Fruit fly (Drosophila melanogaster) whole organism, pupa: Measurements from ENCODE around the gene CG14780.

Experiments
- CG10348 ChIP-seq: fragments of 200-800 bp; sonication (Bioruptor generic); IDR thresholded peaks from 2 replicates; pipeline ENCODE4 v1.3.6; 2022; ENCODE audit warnings: missing biosample characterization, missing genetic modification characterization
- CG12605 ChIP-seq: fragments of 200-800 bp; sonication (Bioruptor generic); IDR thresholded peaks from 2 replicates; pipeline ENCODE4 v1.3.6; 2022; ENCODE audit warnings: missing biosample characterization, missing genetic modification characterization
- CG13204 ChIP-seq: fragments of 200-800 bp; sonication (Bioruptor generic); optimal IDR thresholded peaks from 2 replicates; lab custom pipeline; 2018; ENCODE audit warnings: missing biosample characterization, mild to moderate bottlenecking, missing genetic modification characterization, moderate library complexity
- CG14655 ChIP-seq: fragments of 200-800 bp; sonication (Bioruptor generic); optimal IDR thresholded peaks from 3 replicates; lab custom pipeline; 2017; ENCODE audit warnings: mild to moderate bottlenecking, missing biosample characterization, missing genetic modification reagents, missing genetic modification characterization
- CG15710 ChIP-seq: fragments of 200-800 bp; sonication (Bioruptor generic); optimal IDR thresholded peaks from 2 replicates; lab custom pipeline; 2018; ENCODE audit warnings: missing biosample characterization, mild to moderate bottlenecking, missing genetic modification characterization, moderate library complexity
- CG17806 ChIP-seq: fragments of 200-800 bp; sonication (Bioruptor generic); optimal IDR thresholded peaks from 2 replicates; lab custom pipeline; 2018; ENCODE audit warnings: missing biosample characterization, mild to moderate bottlenecking, missing genetic modification characterization, moderate library complexity
- CG32121 ChIP-seq: fragments of 200-800 bp; sonication (Bioruptor generic); IDR thresholded peaks from 2 replicates; pipeline ENCODE4 v1.3.6; 2022; ENCODE audit warnings: missing biosample characterization, missing genetic modification characterization
- CG34367 ChIP-seq: fragments of 200-800 bp; sonication (Bioruptor generic); optimal IDR thresholded peaks from 2 replicates; lab custom pipeline; 2018; ENCODE audit warnings: missing biosample characterization, mild to moderate bottlenecking, missing genetic modification characterization
- CG4496 ChIP-seq: fragments of 200-800 bp; sonication (Bioruptor generic); IDR thresholded peaks from 3 replicates; pipeline ENCODE4 v1.3.6; 2022; ENCODE audit warnings: missing biosample characterization, missing genetic modification characterization
- CG8159 ChIP-seq: fragments of 200-800 bp; sonication (Bioruptor generic); optimal IDR thresholded peaks from 3 replicates; lab custom pipeline; 2018; ENCODE audit warnings: missing biosample characterization, mild to moderate bottlenecking, missing genetic modification characterization, moderate library complexity
- CG8301 ChIP-seq: fragments of 200-800 bp; sonication (Bioruptor generic); optimal IDR thresholded peaks from 2 replicates; lab custom pipeline; 2018; ENCODE audit warnings: missing biosample characterization, mild to moderate bottlenecking, missing genetic modification characterization
- CG9948 ChIP-seq: fragments of 200-800 bp; sonication (Bioruptor generic); optimal IDR thresholded peaks from 2 replicates; lab custom pipeline; 2018; ENCODE audit warnings: missing biosample characterization, mild to moderate bottlenecking, missing genetic modification characterization, moderate library complexity
- D1 ChIP-seq: fragments of 200-800 bp; sonication (Bioruptor generic); optimal IDR thresholded peaks from 2 replicates; lab custom pipeline; 2018; ENCODE audit warnings: missing biosample characterization, mild to moderate bottlenecking, missing genetic modification characterization, moderate library complexity
- EcR ChIP-seq: fragments of 200-800 bp; sonication (Bioruptor generic); optimal IDR thresholded peaks from 3 replicates; lab custom pipeline; 2019; ENCODE audit warnings: missing biosample characterization, missing genetic modification characterization, mild to moderate bottlenecking, moderate library complexity, missing genetic modification reagents
- Ets98B ChIP-seq: fragments of 200-800 bp; sonication (Bioruptor generic); IDR thresholded peaks from 2 replicates; pipeline ENCODE4 v1.3.6; 2022; ENCODE audit warnings: missing biosample characterization, missing genetic modification characterization
- Pif1A ChIP-seq: fragments of 200-800 bp; sonication (Bioruptor generic); optimal IDR thresholded peaks from 3 replicates; lab custom pipeline; 2016; ENCODE audit warnings: missing biosample characterization, missing genetic modification characterization
- Pif1B ChIP-seq: fragments of 200-800 bp; sonication (Bioruptor generic); optimal IDR thresholded peaks from 3 replicates; lab custom pipeline; 2016; ENCODE audit warnings: missing biosample characterization, missing genetic modification characterization
- Snoo ChIP-seq: fragments of 200-800 bp; sonication (Bioruptor generic); optimal IDR thresholded peaks from 3 replicates; lab custom pipeline; 2017; ENCODE audit warnings: missing biosample characterization, mild to moderate bottlenecking, missing genetic modification characterization, inconsistent platforms
- fd96Ca ChIP-seq: fragments of 200-800 bp; sonication (Bioruptor generic); IDR thresholded peaks from 3 replicates; pipeline ENCODE4 v1.3.6; 2022; ENCODE audit warnings: missing biosample characterization, missing genetic modification characterization
- gl ChIP-seq: fragments of 200-800 bp; sonication (Bioruptor generic); optimal IDR thresholded peaks from 2 replicates; lab custom pipeline; 2018; ENCODE audit warnings: missing biosample characterization, mild to moderate bottlenecking, missing genetic modification characterization
- rn ChIP-seq: fragments of 200-800 bp; sonication (Bioruptor generic); IDR thresholded peaks from 2 replicates; pipeline ENCODE4 v1.3.6; 2022; ENCODE audit warnings: missing biosample characterization, missing genetic modification characterization

CG14780 gene

dm6 chrX:1464033-1464432, 8.3 kb upstream of the CG14780 start, which contains the start of gene Ns3:
TSS of gene Ns3 (minus strand) at chrX:1464220.
- no peak for TF ChIP-seq CG9948 (tag; lab: Kevin White, UChicago)
- TF ChIP-seq Ets98B (GFP tag; lab: Robert Waterston, UW) = no peak
- no peak for TF ChIP-seq CG17806 (tag; lab: Kevin White, UChicago)
- TF ChIP-seq CG4496 = no peak
- TF ChIP-seq CG32121 (GFP tag; lab: Robert Waterston, UW) = no peak
- no peak for TF ChIP-seq Pif1B

- TF ChIP-seq Snoo (tag; lab: Kevin White, UChicago) (no peak), EcR (GFP tag; lab: Kevin White, UChicago) (no peak), CG9948 (tag; lab: Kevin White, UChicago) (peak; percentile 44), CG12605 (peak; percentile 22; the same call in 1 of the 2 replicates), CG14655 (GFP tag; lab: Kevin White, UChicago) (no peak), Pif1A (no peak), CG10348 (GFP tag; lab: Robert Waterston, UW) (no peak), CG13204 (GFP tag; lab: Kevin White, UChicago) (no peak), CG32121 (GFP tag; lab: Robert Waterston, UW) (peak; percentile 70), CG8159 (tag; lab: Kevin White, UChicago) (peak; percentile 26), fd96Ca (GFP tag; lab: Robert Waterston, UW) (peak; percentile 68; the same call in 2 of the 3 replicates), CG8301 (tag; lab: Kevin White, UChicago) (peak; percentile 51), CG34367 (tag; lab: Kevin White, UChicago) (peak; percentile 33), CG17806 (tag; lab: Kevin White, UChicago) (peak; percentile 46), D1 (tag; lab: Kevin White, UChicago) (no peak), Ets98B (GFP tag; lab: Robert Waterston, UW) (peak; percentile 63), CG4496 (peak; percentile 83), CG15710 (tag; lab: Kevin White, UChicago) (peak; percentile 48), Pif1B (peak; percentile 54), rn (0 out of 2 replicates have a peak, but pooled peaks have one; percentile 28), gl (tag; lab: Kevin White, UChicago) (no peak)
- TF ChIP-seq, all 21 proteins: peak for 13
These were observed 6.4 kb upstream of the CG14780 start, which contains the start of the genes O-fut2 and CG14777 for dm6 chrX:1465707-1466504. TSS of gene O-fut2 (minus strand) at chrX:1465996. TSS of gene CG14777 (plus strand) at chrX:1466134.

- TF ChIP-seq CG34367 (tag; lab: Kevin White, UChicago) = no peak
- TF ChIP-seq CG4496 = peak; percentile 50; the same call in 1 of the 3 replicates
- no peak for TF ChIP-seq fd96Ca (GFP tag; lab: Robert Waterston, UW)
- peak; percentile 35 for TF ChIP-seq CG13204 (GFP tag; lab: Kevin White, UChicago)
These were observed 5.6 kb upstream of the CG14780 start for dm6 chrX:1466505-1467381.

- TF ChIP-seq CG12605 (no peak), CG10348 (GFP tag; lab: Robert Waterston, UW) (no peak), rn (no peak), CG32121 (GFP tag; lab: Robert Waterston, UW) (no peak), CG34367 (tag; lab: Kevin White, UChicago) (no peak), EcR (GFP tag; lab: Kevin White, UChicago) (no peak), CG13204 (GFP tag; lab: Kevin White, UChicago) (no peak), Ets98B (GFP tag; lab: Robert Waterston, UW) (no peak), CG8301 (tag; lab: Kevin White, UChicago) (no peak), CG4496 (no peak), D1 (tag; lab: Kevin White, UChicago) (no peak), Pif1B (no peak), CG15710 (tag; lab: Kevin White, UChicago) (no peak), fd96Ca (GFP tag; lab: Robert Waterston, UW) (no peak), CG17806 (tag; lab: Kevin White, UChicago) (no peak), CG9948 (tag; lab: Kevin White, UChicago) (no peak), CG8159 (tag; lab: Kevin White, UChicago) (no peak), Pif1A (no peak), Snoo (tag; lab: Kevin White, UChicago) (no peak)
These were observed 5.0 kb upstream of the CG14780 start, which contains the start of gene CG14778 for dm6 chrX:1467382-1467592. TSS of gene CG14778 (plus strand) at chrX:1467493.

dm6 chrX:1469717-1470116, 2.6 kb upstream of the CG14780 start, which contains the start of gene CG32808:
TSS of gene CG32808 (minus strand) at chrX:1469817.
- no peak for TF ChIP-seq Ets98B (GFP tag; lab: Robert Waterston, UW)
- TF ChIP-seq CG8159 (tag; lab: Kevin White, UChicago) = no peak

dm6 chrX:1470562-1470961, 1.8 kb upstream of the CG14780 start, which contains the start of gene pck:
TSS of gene pck (plus strand) at chrX:1470666.
- TF ChIP-seq Pif1A = no peak
- peak; percentile 52; the same call in 1 of the 2 replicates for TF ChIP-seq Ets98B (GFP tag; lab: Robert Waterston, UW)
- TF ChIP-seq CG32121 (GFP tag; lab: Robert Waterston, UW) = peak; percentile 47; the same call in 1 of the 2 replicates
- TF ChIP-seq EcR (GFP tag; lab: Kevin White, UChicago) = no peak
- no peak for TF ChIP-seq CG14655 (GFP tag; lab: Kevin White, UChicago)
- TF ChIP-seq CG4496 = peak; percentile 70
- no peak for TF ChIP-seq CG10348 (GFP tag; lab: Robert Waterston, UW)
- TF ChIP-seq D1 (tag; lab: Kevin White, UChicago) = no peak
- no peak for TF ChIP-seq Pif1B
- TF ChIP-seq CG15710 (tag; lab: Kevin White, UChicago) = peak; percentile 18
- TF ChIP-seq gl (tag; lab: Kevin White, UChicago) = no peak
- TF ChIP-seq fd96Ca (GFP tag; lab: Robert Waterston, UW) = peak; percentile 78
- no peak for TF ChIP-seq rn
- TF ChIP-seq CG34367 (tag; lab: Kevin White, UChicago) = no peak
- peak; percentile 10 for TF ChIP-seq Snoo (tag; lab: Kevin White, UChicago)
- no peak for TF ChIP-seq CG8301 (tag; lab: Kevin White, UChicago)
- peak; percentile 1 for TF ChIP-seq CG8159 (tag; lab: Kevin White, UChicago)
- TF ChIP-seq CG17806 (tag; lab: Kevin White, UChicago) = peak; percentile 27
- no peak for TF ChIP-seq CG13204 (GFP tag; lab: Kevin White, UChicago)
- TF ChIP-seq CG9948 (tag; lab: Kevin White, UChicago) = peak; percentile 29
- TF ChIP-seq CG12605 = no peak
